Fruit fly (Drosophila melanogaster) whole organism, embryonic: ENCODE results near the gene CG3702.

Experiments
- CG11504 ChIP-seq: fragments of 200-800 bp; sonication (Bioruptor generic); optimal IDR thresholded peaks from 3 replicates; lab custom pipeline; 2019; ENCODE audit warnings: missing biosample characterization, mild to moderate bottlenecking, missing genetic modification characterization, moderate library complexity
- CG11723 ChIP-seq: fragments of 200-800 bp; sonication (Bioruptor generic); optimal IDR thresholded peaks from 2 replicates; lab custom pipeline; 2017; ENCODE audit warnings: missing biosample characterization, mild to moderate bottlenecking, missing genetic modification characterization
- CG12219 ChIP-seq: fragments of 200-800 bp; sonication (Bioruptor generic); optimal IDR thresholded peaks from 3 replicates; lab custom pipeline; 2018; ENCODE audit warnings: missing biosample characterization, mild to moderate bottlenecking, missing genetic modification characterization
- CG12659 ChIP-seq: fragments of 200-800 bp; sonication (Bioruptor generic); optimal IDR thresholded peaks from 3 replicates; lab custom pipeline; 2017; ENCODE audit warnings: mild to moderate bottlenecking, missing biosample characterization, missing genetic modification reagents, missing genetic modification characterization
- CG16813 ChIP-seq: fragments of 200-800 bp; sonication (Bioruptor generic); IDR thresholded peaks from 3 replicates; pipeline ENCODE4 v1.3.6; 2022; ENCODE audit warnings: missing biosample characterization, missing genetic modification characterization; ENCODE audit not compliant: partially characterized antibody
- CG1792 ChIP-seq: fragments of 200-800 bp; sonication (Bioruptor generic); optimal IDR thresholded peaks from 2 replicates; lab custom pipeline; 2016; ENCODE audit warnings: missing biosample characterization, missing genetic modification characterization
- CG2202 ChIP-seq: fragments of 200-800 bp; sonication (Bioruptor generic); optimal IDR thresholded peaks from 2 replicates; lab custom pipeline; 2018; ENCODE audit warnings: missing biosample characterization, mild to moderate bottlenecking, missing genetic modification characterization
- CG2712 ChIP-seq: fragments of 200-800 bp; optimal IDR thresholded peaks from 3 replicates; lab custom pipeline; 2019; ENCODE audit warnings: missing biosample characterization, mild to moderate bottlenecking, missing genetic modification characterization, moderate library complexity
- CG3163 ChIP-seq: fragments of 200-800 bp; sonication (Bioruptor generic); optimal IDR thresholded peaks from 3 replicates; lab custom pipeline; 2016; ENCODE audit warnings: missing biosample characterization, missing genetic modification characterization
- CG32772 ChIP-seq: fragments of 200-800 bp; sonication (Bioruptor generic); IDR thresholded peaks from 2 replicates; pipeline ENCODE4 v1.3.6; 2022; ENCODE audit warnings: missing biosample characterization, missing genetic modification characterization
- CG3847 ChIP-seq: fragments of 200-800 bp; sonication (Bioruptor generic); IDR thresholded peaks from 2 replicates; pipeline ENCODE4 v1.3.6; 2022; ENCODE audit warnings: missing biosample characterization, missing genetic modification characterization
- CG42726 ChIP-seq: fragments of 200-800 bp; sonication (Bioruptor generic); IDR thresholded peaks from 2 replicates; pipeline ENCODE4 v1.3.6; 2022; ENCODE audit warnings: missing biosample characterization, missing genetic modification characterization; ENCODE audit not compliant: partially characterized antibody
- CG4328 ChIP-seq: fragments of 200-800 bp; sonication (Bioruptor generic); optimal IDR thresholded peaks from 3 replicates; lab custom pipeline; 2017; ENCODE audit warnings: missing biosample characterization, missing genetic modification reagents, missing genetic modification characterization
- CG4617 ChIP-seq: fragments of 200-800 bp; sonication (Bioruptor generic); optimal IDR thresholded peaks from 3 replicates; lab custom pipeline; 2016; ENCODE audit warnings: missing biosample characterization, missing genetic modification characterization, borderline replicate concordance
- CG6254 ChIP-seq: fragments of 200-800 bp; sonication (Bioruptor generic); optimal IDR thresholded peaks from 3 replicates; lab custom pipeline; 2017; ENCODE audit warnings: mild to moderate bottlenecking, missing biosample characterization, missing genetic modification reagents, missing genetic modification characterization
- CG6791 ChIP-seq: fragments of 200-800 bp; sonication (Bioruptor generic); IDR thresholded peaks from 3 replicates; pipeline ENCODE4 v1.3.6; 2022; ENCODE audit warnings: missing biosample characterization, missing genetic modification characterization; ENCODE audit not compliant: partially characterized antibody
- CG6854 ChIP-seq: fragments of 200-800 bp; sonication (Bioruptor generic); optimal IDR thresholded peaks from 3 replicates; lab custom pipeline; 2017; ENCODE audit warnings: missing biosample characterization, mild to moderate bottlenecking, missing genetic modification characterization
- CoRest ChIP-seq: fragments of 200-800 bp; sonication (Bioruptor generic); optimal IDR thresholded peaks from 3 replicates; lab custom pipeline; 2018; ENCODE audit warnings: missing biosample characterization, mild to moderate bottlenecking, missing genetic modification characterization, moderate library complexity
- Dbx ChIP-seq: fragments of 200-800 bp; sonication (Bioruptor generic); IDR thresholded peaks from 3 replicates; pipeline ENCODE4 v1.3.6; 2022; ENCODE audit warnings: missing biosample characterization, missing genetic modification characterization
- Fer3 ChIP-seq: fragments of 200-800 bp; sonication (Bioruptor generic); optimal IDR thresholded peaks from 2 replicates; lab custom pipeline; 2018; ENCODE audit warnings: missing biosample characterization, mild to moderate bottlenecking, missing genetic modification characterization, moderate library complexity
- Gug ChIP-seq: fragments of 200-800 bp; sonication (Bioruptor generic); IDR thresholded peaks from 4 replicates; pipeline ENCODE4 v1.3.6; 2022; ENCODE audit warnings: missing biosample characterization, missing genetic modification characterization
- HmgD ChIP-seq: fragments of 200-800 bp; sonication (Bioruptor generic); optimal IDR thresholded peaks from 3 replicates; lab custom pipeline; 2016; ENCODE audit warnings: missing biosample characterization, missing genetic modification characterization
- Hr3 ChIP-seq: fragments of 200-800 bp; sonication (Bioruptor generic); optimal IDR thresholded peaks from 3 replicates; lab custom pipeline; 2016; ENCODE audit warnings: missing biosample characterization, missing genetic modification characterization
- Lhr ChIP-seq: fragments of 200-800 bp; sonication (Bioruptor generic); optimal IDR thresholded peaks from 3 replicates; lab custom pipeline; 2017; ENCODE audit warnings: mild to moderate bottlenecking, missing biosample characterization, missing genetic modification reagents, missing genetic modification characterization
- MBD-R2 ChIP-seq: fragments of 200-800 bp; sonication (Bioruptor generic); IDR thresholded peaks from 2 replicates; pipeline ENCODE4 v1.3.6; 2022; ENCODE audit warnings: missing biosample characterization, missing genetic modification characterization
- NC2β ChIP-seq: fragments of 200-800 bp; sonication (Bioruptor generic); optimal IDR thresholded peaks from 2 replicates; lab custom pipeline; 2016; ENCODE audit warnings: missing biosample characterization, missing genetic modification characterization
- NFAT ChIP-seq: fragments of 200-800 bp; sonication (Bioruptor generic); IDR thresholded peaks from 2 replicates; pipeline ENCODE4 v1.3.6; 2022; ENCODE audit warnings: missing biosample characterization, missing genetic modification characterization
- Oaz ChIP-seq: fragments of 200-800 bp; sonication (Bioruptor generic); IDR thresholded peaks from 2 replicates; pipeline ENCODE4 v1.3.6; 2022; ENCODE audit warnings: missing biosample characterization, missing genetic modification characterization
- Sin3A ChIP-seq: fragments of >200 bp; optimal IDR thresholded peaks from 2 replicates; lab custom pipeline; 2018
- amos ChIP-seq: fragments of 200-800 bp; sonication (Bioruptor generic); IDR thresholded peaks from 2 replicates; pipeline ENCODE4 v1.3.6; 2022; ENCODE audit warnings: missing biosample characterization, missing genetic modification characterization; ENCODE audit not compliant: partially characterized antibody
- bab2 ChIP-seq: fragments of 200-800 bp; sonication (Bioruptor generic); optimal IDR thresholded peaks from 2 replicates; lab custom pipeline; 2016; ENCODE audit warnings: missing biosample characterization, missing genetic modification characterization
- en ChIP-seq: fragments of 200-800 bp; sonication (Bioruptor generic); optimal IDR thresholded peaks from 2 replicates; lab custom pipeline; 2016; ENCODE audit warnings: missing biosample characterization, missing genetic modification characterization
- fu2 ChIP-seq: fragments of 200-800 bp; sonication (Bioruptor generic); optimal IDR thresholded peaks from 2 replicates; lab custom pipeline; 2016; ENCODE audit warnings: missing biosample characterization, missing genetic modification characterization
- gce ChIP-seq: fragments of 200-800 bp; sonication (Bioruptor generic); IDR thresholded peaks from 3 replicates; pipeline ENCODE4 v1.3.6; 2022; ENCODE audit warnings: missing biosample characterization, missing genetic modification characterization
- grau ChIP-seq: fragments of 200-800 bp; optimal IDR thresholded peaks from 3 replicates; lab custom pipeline; 2019; ENCODE audit warnings: missing biosample characterization, mild to moderate bottlenecking, missing genetic modification characterization, moderate library complexity
- gro ChIP-seq: fragments of 200-800 bp; sonication (Bioruptor generic); optimal IDR thresholded peaks from 2 replicates; lab custom pipeline; 2016; ENCODE audit warnings: missing biosample characterization, missing genetic modification characterization
- gsb-n ChIP-seq: fragments of 200-800 bp; sonication (Bioruptor generic); optimal IDR thresholded peaks from 3 replicates; lab custom pipeline; 2018; ENCODE audit warnings: missing biosample characterization, mild to moderate bottlenecking, missing genetic modification characterization
- h ChIP-seq: fragments of >200 bp; optimal IDR thresholded peaks from 2 replicates; lab custom pipeline; 2017
- inv ChIP-seq: fragments of 200-800 bp; sonication (Bioruptor generic); IDR thresholded peaks from 2 replicates; pipeline ENCODE4 v1.3.6; 2022; ENCODE audit warnings: missing biosample characterization, missing genetic modification characterization; ENCODE audit not compliant: partially characterized antibody
- lilli ChIP-seq: fragments of 200-800 bp; sonication (Bioruptor generic); optimal IDR thresholded peaks from 3 replicates; lab custom pipeline; 2016; ENCODE audit warnings: missing biosample characterization, missing genetic modification characterization
- lola ChIP-seq, 3 experiments: fragments of >200 bp in 2 of 3; fragments of 200-800 bp in 1 of 3; sonication (Bioruptor generic) in 1 of 3; optimal IDR thresholded peaks; 2 replicates each; lab custom pipeline; 2017 to 2019; ENCODE audit warnings: missing biosample characterization in 3 of 3, missing genetic modification characterization in 3 of 3, mild to moderate bottlenecking in 1 of 3, moderate library complexity in 1 of 3
- otp ChIP-seq: fragments of 200-800 bp; sonication (Bioruptor generic); IDR thresholded peaks from 3 replicates; pipeline ENCODE4, ENCODE4 v1.3.6; 2022; ENCODE audit warnings: missing biosample characterization, missing genetic modification characterization
- peb ChIP-seq: fragments of 200-800 bp; sonication (Bioruptor generic); IDR thresholded peaks from 2 replicates; pipeline ENCODE4 v1.3.6; 2022; ENCODE audit warnings: missing biosample characterization, missing genetic modification characterization
- pnt ChIP-seq: fragments of 200-800 bp; sonication (Bioruptor generic); optimal IDR thresholded peaks from 3 replicates; lab custom pipeline; 2016; ENCODE audit warnings: missing biosample characterization, missing genetic modification characterization
- row ChIP-seq: fragments of 200-800 bp; sonication (Bioruptor generic); IDR thresholded peaks from 3 replicates; pipeline ENCODE4 v1.3.6; 2022; ENCODE audit warnings: missing biosample characterization, missing genetic modification characterization
- sd ChIP-seq: fragments of 200-800 bp; sonication (Bioruptor generic); optimal IDR thresholded peaks from 3 replicates; lab custom pipeline; 2018; ENCODE audit warnings: missing biosample characterization, mild to moderate bottlenecking, missing genetic modification characterization, moderate library complexity
- slbo ChIP-seq: fragments of 200-800 bp; sonication (Bioruptor generic); IDR thresholded peaks from 2 replicates; pipeline ENCODE4 v1.3.6; 2022; ENCODE audit warnings: missing biosample characterization, missing genetic modification characterization
- ssp ChIP-seq: fragments of 200-800 bp; sonication (Bioruptor generic); IDR thresholded peaks from 2 replicates; pipeline ENCODE4 v1.3.6; 2022; ENCODE audit warnings: missing biosample characterization, missing genetic modification characterization
- tup ChIP-seq: fragments of 200-800 bp; sonication (Bioruptor generic); optimal IDR thresholded peaks from 2 replicates; lab custom pipeline; 2016; ENCODE audit warnings: missing biosample characterization, mild to moderate bottlenecking, missing genetic modification characterization, moderate library complexity
- unpg ChIP-seq: fragments of 200-800 bp; sonication (Bioruptor generic); optimal IDR thresholded peaks from 3 replicates; lab custom pipeline; 2018; ENCODE audit warnings: missing biosample characterization, mild to moderate bottlenecking, missing genetic modification characterization, moderate library complexity
- zen2 ChIP-seq: fragments of 200-800 bp; sonication (Bioruptor generic); IDR thresholded peaks from 3 replicates; pipeline ENCODE4 v1.3.6; 2022; ENCODE audit warnings: missing biosample characterization, missing genetic modification characterization; ENCODE audit not compliant: partially characterized antibody

CG3702 gene

DNA sequence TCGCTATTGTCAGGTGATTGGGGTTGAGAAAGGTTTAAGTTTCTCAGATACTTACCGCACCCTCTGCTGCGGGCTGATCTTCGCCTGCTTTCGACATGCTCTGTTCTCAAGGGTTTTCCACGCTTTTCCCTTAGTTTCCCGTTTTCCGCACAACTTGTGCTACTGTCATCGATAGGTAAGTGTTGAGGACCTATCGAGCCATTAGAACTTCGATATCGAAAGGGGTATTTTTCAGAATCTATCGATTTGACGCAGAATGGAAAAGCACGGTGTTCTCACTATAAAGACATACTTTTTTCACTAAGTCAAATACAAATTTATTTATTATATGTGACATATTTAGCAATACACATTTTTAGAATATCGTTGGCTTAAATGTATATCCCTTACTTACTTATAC, at the start of gene CG3702 (continued):
- TF ChIP-seq h (lab: Kevin White, UChicago): no peak
- no peak for TF ChIP-seq CG1792 (GFP tag; lab: Kevin White, UChicago)
- peak; percentile 33 for TF ChIP-seq grau (tag; lab: Kevin White, UChicago)
- TF ChIP-seq CG32772: no peak
- TF ChIP-seq NFAT (GFP tag; lab: Robert Waterston, UW): peak; percentile 3; the same call in 1 of the 2 replicates
- peak; percentile 59; the same call in 1 of the 2 replicates for TF ChIP-seq slbo (GFP tag; lab: Robert Waterston, UW)
- TF ChIP-seq CG12219 (GFP tag; lab: Kevin White, UChicago): no peak
- TF ChIP-seq CG4617 (GFP tag; lab: Kevin White, UChicago): peak; percentile 3
- TF ChIP-seq CG4328 (GFP tag; lab: Kevin White, UChicago): no peak
- no peak for TF ChIP-seq gsb-n (tag; lab: Kevin White, UChicago)
- TF ChIP-seq unpg: no peak
- peak; percentile 47 for TF ChIP-seq inv
- no peak for TF ChIP-seq CG6254 (GFP tag; lab: Kevin White, UChicago)
- TF ChIP-seq row: peak; percentile 72
- 0 out of 2 replicates have a peak, but pooled peaks have one; percentile 12 for TF ChIP-seq CG3847 (GFP tag; lab: Robert Waterston, UW)
- TF ChIP-seq CG3163 (GFP tag; lab: Kevin White, UChicago): no peak
- TF ChIP-seq zen2: peak; percentile 56; the same call in 2 of the 3 replicates
- no peak for TF ChIP-seq Gug (GFP tag; lab: Robert Waterston, UW)
- TF ChIP-seq amos (GFP tag; lab: Robert Waterston, UW): peak; percentile 80
- TF ChIP-seq tup (GFP tag; lab: Kevin White, UChicago): no peak
- TF ChIP-seq gro: no peak
- TF ChIP-seq peb (GFP tag; lab: Robert Waterston, UW): no peak
- no peak for TF ChIP-seq otp (GFP tag; lab: Robert Waterston, UW)
- TF ChIP-seq Hr3: no peak
- no peak for TF ChIP-seq Oaz (GFP tag; lab: Robert Waterston, UW)
- peak in 1 of 3 experiments; percentile 9 for TF ChIP-seq lola (GFP tag; optimal IDR thresholded peaks at IDR 0.05; lab: Kevin White, UChicago)
- TF ChIP-seq MBD-R2 (GFP tag; lab: Robert Waterston, UW): peak; percentile 26; the same call in 1 of the 2 replicates
- TF ChIP-seq lilli: peak; percentile 8
- TF ChIP-seq CG12659 (GFP tag; lab: Kevin White, UChicago): peak; percentile 16
- no peak for TF ChIP-seq Sin3A (lab: Kevin White, UChicago)
- no peak for TF ChIP-seq HmgD
- no peak for TF ChIP-seq Fer3 (tag; lab: Kevin White, UChicago)
- TF ChIP-seq CG2202: no peak
- no peak for TF ChIP-seq CG11723 (GFP tag; lab: Kevin White, UChicago)
- TF ChIP-seq Dbx (GFP tag; lab: Robert Waterston, UW): no peak
- no peak for TF ChIP-seq sd
- TF ChIP-seq ssp: peak; percentile 87
- no peak for TF ChIP-seq en
- no peak for TF ChIP-seq pnt (GFP tag; lab: Kevin White, UChicago)
- peak; percentile 72 for TF ChIP-seq CG16813 (GFP tag; lab: Robert Waterston, UW)
- TF ChIP-seq gce (GFP tag; lab: Robert Waterston, UW): no peak
- no peak for TF ChIP-seq bab2 (GFP tag; lab: Kevin White, UChicago)
- no peak for TF ChIP-seq NC2β (GFP tag; lab: Kevin White, UChicago)
- no peak for TF ChIP-seq Lhr (GFP tag; lab: Kevin White, UChicago)
- TF ChIP-seq CG11504 (tag; lab: Kevin White, UChicago): peak; percentile 34
- TF ChIP-seq CoRest (tag; lab: Kevin White, UChicago): peak; percentile 46
- no peak for TF ChIP-seq fu2 (GFP tag; lab: Kevin White, UChicago)
- TF ChIP-seq CG6854 (GFP tag; lab: Kevin White, UChicago): no peak
- TF ChIP-seq CG42726 (GFP tag; lab: Robert Waterston, UW): peak; percentile 65; the same call in 1 of the 2 replicates
- TF ChIP-seq CG6791 (GFP tag; lab: Robert Waterston, UW): peak; percentile 80
- peak; percentile 25 for TF ChIP-seq CG2712
